Fruit fly (Drosophila melanogaster) whole organism, wandering third instar larva: ENCODE results near the gene gl.

ENCODE experiments used
- CG32264 ChIP-seq: fragments of 200-800 bp; sonication (Bioruptor generic); optimal IDR thresholded peaks from 2 replicates; lab custom pipeline; 2016; ENCODE audit warnings: missing biosample characterization, missing genetic modification characterization
- Hr78 ChIP-seq: fragments of >200 bp; optimal IDR thresholded peaks from 2 replicates; lab custom pipeline; 2017; ENCODE audit warnings: missing biosample characterization, missing genetic modification characterization
- Myc ChIP-seq: fragments of >200 bp; optimal IDR thresholded peaks from 2 replicates; lab custom pipeline; 2017
- N ChIP-seq: fragments of >200 bp; optimal IDR thresholded peaks from 2 replicates; lab custom pipeline; 2018; ENCODE audit warnings: missing biosample characterization, missing external identifiers, missing genetic modification characterization
- br ChIP-seq: fragments of 200-800 bp; sonication (Bioruptor generic); optimal IDR thresholded peaks from 2 replicates; lab custom pipeline; 2016; ENCODE audit warnings: missing biosample characterization, missing genetic modification characterization
- jim ChIP-seq: fragments of 175-275, 200-325 bp; sonication (Bioruptor generic); optimal IDR thresholded peaks from 2 replicates; lab custom pipeline; 2016; ENCODE audit warnings: missing biosample characterization, mild to moderate bottlenecking, missing genetic modification characterization
- lola ChIP-seq: fragments of >200 bp; optimal IDR thresholded peaks from 2 replicates; lab custom pipeline; 2017; ENCODE audit warnings: missing biosample characterization, missing genetic modification characterization

DNA sequence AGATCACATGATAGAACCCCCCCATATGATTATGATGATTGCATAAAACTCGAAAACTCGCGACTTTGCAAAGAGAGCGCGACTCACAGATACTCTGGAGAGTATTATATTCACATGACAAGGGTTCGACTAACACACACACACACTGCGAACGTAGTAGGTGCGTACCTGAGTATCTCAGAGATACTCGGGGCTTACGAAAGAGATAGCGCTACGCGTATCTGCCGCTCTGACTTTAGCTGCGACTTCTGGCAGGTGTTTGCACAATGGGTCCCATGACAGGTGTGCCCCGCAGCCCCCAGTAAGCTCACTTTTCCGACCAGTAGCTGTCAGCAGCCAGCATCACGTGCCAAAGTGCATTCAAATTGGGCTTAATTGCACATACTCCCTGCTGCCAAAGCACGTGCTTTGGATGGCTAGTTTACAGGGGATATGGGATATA lies 25.9 kb upstream of the gl start:
- TF ChIP-seq CG32264 (GFP tag; lab: Kevin White, UChicago) (no peak), Myc (lab: Kevin White, UChicago) (peak; percentile 17), jim (GFP tag; lab: Kevin White, UChicago) (no peak), N (GFP tag; lab: Kevin White, UChicago) (no peak), lola (no peak), br (no peak), Hr78 (no peak)
